Worm (Caenorhabditis elegans) whole organism, midembryonic: ENCODE measurements around the gene F54F7.6.

ENCODE experiments used
- flt-1 ChIP-seq: fragments of 200-800 bp; sonication (Bioruptor generic); IDR thresholded peaks from 2 replicates; pipeline ENCODE4 v1.3.6; 2022; ENCODE audit warnings: missing genetic modification characterization, missing compliant biosample characterization
- med-1 ChIP-seq: sonication (generic microtip); optimal IDR thresholded peaks from 2 replicates; lab custom pipeline; 2017; ENCODE audit warnings: missing genetic modification characterization, mild to moderate bottlenecking, missing compliant biosample characterization, antibody characterized with exemption, missing genetic modification reagents; ENCODE audit not compliant: insufficient read depth

DNA sequence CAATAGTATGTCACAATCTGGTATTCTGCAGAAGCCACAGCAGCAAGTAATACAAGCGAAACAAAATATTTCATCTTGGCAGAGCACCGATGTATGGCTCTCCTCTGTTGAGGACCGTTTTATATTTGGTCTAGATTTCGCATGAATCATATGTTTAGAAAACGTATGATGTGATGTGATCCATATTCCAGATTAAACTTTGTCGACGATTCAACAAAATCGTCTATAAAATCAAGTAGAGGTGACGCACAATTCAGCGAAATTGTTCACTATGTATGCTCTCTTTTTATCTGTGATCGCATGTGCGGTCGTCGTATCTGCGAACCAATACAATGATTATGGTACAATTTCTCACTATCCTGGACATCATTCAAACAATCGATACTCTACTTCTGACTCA is 14.7 kb downstream of the F54F7.6 start, which contains the start of the genes Y62H9A.3 and Y62H9A.4:
- TF ChIP-seq flt-1 (GFP tag; lab: Robert Waterston, UW), result no peak
- TF ChIP-seq med-1, result no peak
